Fruit fly (Drosophila melanogaster) whole organism, embryonic: ENCODE data around the gene CG42342.

ENCODE experiments used
- Bgb ChIP-seq: fragments of 200-800 bp; sonication (Bioruptor generic); IDR thresholded peaks from 2 replicates; pipeline ENCODE4 v1.3.6; 2022; ENCODE audit warnings: missing biosample characterization, missing genetic modification characterization; ENCODE audit not compliant: partially characterized antibody
- CG10366 ChIP-seq: fragments of 200-800 bp; sonication (Bioruptor generic); IDR thresholded peaks from 2 replicates; pipeline ENCODE4 v1.3.6; 2022; ENCODE audit warnings: missing biosample characterization, missing genetic modification characterization
- CG10654 ChIP-seq: fragments of 200-800 bp; sonication (Bioruptor generic); optimal IDR thresholded peaks from 2 replicates; lab custom pipeline; 2016; ENCODE audit warnings: missing biosample characterization, missing genetic modification characterization
- CG12391 ChIP-seq: fragments of 200-800 bp; sonication (Bioruptor generic); optimal IDR thresholded peaks from 3 replicates; lab custom pipeline; 2018; ENCODE audit warnings: missing biosample characterization, mild to moderate bottlenecking, missing genetic modification characterization, moderate library complexity
- CG12659 ChIP-seq: fragments of 200-800 bp; sonication (Bioruptor generic); optimal IDR thresholded peaks from 3 replicates; lab custom pipeline; 2017; ENCODE audit warnings: mild to moderate bottlenecking, missing biosample characterization, missing genetic modification reagents, missing genetic modification characterization
- CG13287 ChIP-seq: fragments of 200-800 bp; sonication (Bioruptor generic); IDR thresholded peaks from 2 replicates; pipeline ENCODE4 v1.3.6; 2022; ENCODE audit warnings: missing biosample characterization, missing genetic modification characterization; ENCODE audit not compliant: partially characterized antibody
- CG13296 ChIP-seq: fragments of 200-800 bp; sonication (Bioruptor generic); optimal IDR thresholded peaks from 3 replicates; lab custom pipeline; 2018; ENCODE audit warnings: missing biosample characterization, mild to moderate bottlenecking, missing genetic modification characterization
- CG14710 ChIP-seq: fragments of 200-800 bp; sonication (Bioruptor generic); optimal IDR thresholded peaks from 3 replicates; lab custom pipeline; 2019; ENCODE audit warnings: missing biosample characterization, mild to moderate bottlenecking, missing genetic modification characterization, moderate library complexity
- CG16863 ChIP-seq: fragments of 200-800 bp; sonication (Bioruptor generic); optimal IDR thresholded peaks from 3 replicates; lab custom pipeline; 2016; ENCODE audit warnings: missing biosample characterization, missing genetic modification characterization
- CG17361 ChIP-seq: fragments of 200-800 bp; sonication (Bioruptor generic); IDR thresholded peaks from 3 replicates; pipeline ENCODE4 v1.3.6; 2022; ENCODE audit warnings: missing biosample characterization, missing genetic modification characterization
- CG30020 ChIP-seq: fragments of 200-800 bp; optimal IDR thresholded peaks from 2 replicates; lab custom pipeline; 2019; ENCODE audit warnings: missing biosample characterization, mild to moderate bottlenecking, missing genetic modification characterization, moderate library complexity
- CG42726 ChIP-seq: fragments of 200-800 bp; sonication (Bioruptor generic); IDR thresholded peaks from 2 replicates; pipeline ENCODE4 v1.3.6; 2022; ENCODE audit warnings: missing biosample characterization, missing genetic modification characterization; ENCODE audit not compliant: partially characterized antibody
- CG4328 ChIP-seq: fragments of 200-800 bp; sonication (Bioruptor generic); optimal IDR thresholded peaks from 3 replicates; lab custom pipeline; 2017; ENCODE audit warnings: missing biosample characterization, missing genetic modification reagents, missing genetic modification characterization
- CG6791 ChIP-seq: fragments of 200-800 bp; sonication (Bioruptor generic); IDR thresholded peaks from 3 replicates; pipeline ENCODE4 v1.3.6; 2022; ENCODE audit warnings: missing biosample characterization, missing genetic modification characterization; ENCODE audit not compliant: partially characterized antibody
- CG7357 ChIP-seq: fragments of 200-800 bp; sonication (Bioruptor generic); IDR thresholded peaks from 3 replicates; pipeline ENCODE4 v1.3.6; 2022; ENCODE audit warnings: missing biosample characterization, missing genetic modification characterization
- CG7963 ChIP-seq: fragments of 200-800 bp; sonication (Bioruptor generic); IDR thresholded peaks from 3 replicates; pipeline ENCODE4 v1.3.6; 2022; ENCODE audit warnings: missing biosample characterization, missing genetic modification characterization; ENCODE audit not compliant: partially characterized antibody
- CG7987 ChIP-seq: fragments of 200-800 bp; sonication (Bioruptor generic); optimal IDR thresholded peaks from 2 replicates; lab custom pipeline; 2018; ENCODE audit warnings: missing biosample characterization, mild to moderate bottlenecking, missing genetic modification characterization, moderate library complexity
- CG8359 ChIP-seq: fragments of 200-800 bp; sonication (Bioruptor generic); optimal IDR thresholded peaks from 2 replicates; lab custom pipeline; 2017; ENCODE audit warnings: missing biosample characterization, mild to moderate bottlenecking, missing genetic modification characterization, borderline replicate concordance
- CG8924 ChIP-seq: fragments of 200-800 bp; optimal IDR thresholded peaks from 3 replicates; lab custom pipeline; 2019; ENCODE audit warnings: missing biosample characterization, mild to moderate bottlenecking, missing genetic modification characterization, moderate library complexity
- CG9727 ChIP-seq: fragments of 200-800 bp; sonication (Bioruptor generic); optimal IDR thresholded peaks from 3 replicates; lab custom pipeline; 2017; ENCODE audit warnings: missing biosample characterization, mild to moderate bottlenecking, missing genetic modification characterization
- CG9797 ChIP-seq: fragments of 200-800 bp; sonication (Bioruptor generic); optimal IDR thresholded peaks from 3 replicates; lab custom pipeline; 2018; ENCODE audit warnings: missing biosample characterization, mild to moderate bottlenecking, missing genetic modification characterization
- CTCF ChIP-seq: fragments of 200-800 bp; sonication (Bioruptor generic); optimal IDR thresholded peaks from 2 replicates; lab custom pipeline; 2017; ENCODE audit warnings: missing biosample characterization, mild to moderate bottlenecking, missing genetic modification characterization, moderate library complexity
- Dek ChIP-seq: fragments of 200-800 bp; sonication (Bioruptor generic); optimal IDR thresholded peaks from 3 replicates; lab custom pipeline; 2019; ENCODE audit warnings: missing biosample characterization, mild to moderate bottlenecking, missing genetic modification characterization, moderate library complexity
- Dip2 ChIP-seq: fragments of 200-800 bp; sonication (Bioruptor generic); IDR thresholded peaks from 2 replicates; pipeline ENCODE4 v1.3.6; 2022; ENCODE audit warnings: missing biosample characterization, missing genetic modification characterization
- Doc3 ChIP-seq: fragments of 200-800 bp; sonication (Bioruptor generic); IDR thresholded peaks from 3 replicates; pipeline ENCODE4 v1.3.6; 2022; ENCODE audit warnings: missing biosample characterization, missing genetic modification characterization; ENCODE audit not compliant: partially characterized antibody
- Dref ChIP-seq: fragments of 200-800 bp; sonication (Bioruptor generic); IDR thresholded peaks from 2 replicates; pipeline ENCODE4 v1.3.6; 2022; ENCODE audit warnings: missing biosample characterization, missing genetic modification characterization
- Ets97D ChIP-seq: fragments of 200-800 bp; sonication (Bioruptor generic); optimal IDR thresholded peaks from 3 replicates; lab custom pipeline; 2016; ENCODE audit warnings: missing biosample characterization, missing genetic modification characterization
- Hr3 ChIP-seq: fragments of 200-800 bp; sonication (Bioruptor generic); optimal IDR thresholded peaks from 3 replicates; lab custom pipeline; 2016; ENCODE audit warnings: missing biosample characterization, missing genetic modification characterization
- MESR4 ChIP-seq: fragments of 200-800 bp; sonication (Bioruptor generic); optimal IDR thresholded peaks from 2 replicates; lab custom pipeline; 2018; ENCODE audit warnings: missing biosample characterization, mild to moderate bottlenecking, missing genetic modification characterization, moderate library complexity
- Scr ChIP-seq: fragments of 200-800 bp; sonication (Bioruptor generic); IDR thresholded peaks from 2 replicates; pipeline ENCODE4 v1.3.6; 2022; ENCODE audit warnings: missing biosample characterization, missing genetic modification characterization; ENCODE audit not compliant: partially characterized antibody
- amos ChIP-seq: fragments of 200-800 bp; sonication (Bioruptor generic); IDR thresholded peaks from 2 replicates; pipeline ENCODE4 v1.3.6; 2022; ENCODE audit warnings: missing biosample characterization, missing genetic modification characterization; ENCODE audit not compliant: partially characterized antibody
- ap ChIP-seq: fragments of 200-800 bp; sonication (Bioruptor generic); IDR thresholded peaks from 2 replicates; pipeline ENCODE4 v1.3.6; 2022; ENCODE audit warnings: missing biosample characterization, missing genetic modification characterization
- crp ChIP-seq, 2 experiments: fragments of 200-800 bp; sonication (Bioruptor generic); optimal IDR thresholded peaks; 2 replicates in 1 of 2; 3 replicates in 1 of 2; lab custom pipeline; 2017; ENCODE audit warnings: missing biosample characterization in 2 of 2, missing genetic modification characterization in 2 of 2, mild to moderate bottlenecking in 1 of 2, moderate library complexity in 1 of 2
- danr ChIP-seq: fragments of 200-800 bp; sonication (Bioruptor generic); IDR thresholded peaks from 2 replicates; pipeline ENCODE4 v1.3.6; 2022; ENCODE audit warnings: missing biosample characterization, missing genetic modification characterization
- ewg ChIP-seq: fragments of 200-800 bp; sonication (Bioruptor generic); optimal IDR thresholded peaks from 3 replicates; lab custom pipeline; 2017; ENCODE audit warnings: mild to moderate bottlenecking, missing biosample characterization, missing genetic modification reagents, missing genetic modification characterization
- gce ChIP-seq: fragments of 200-800 bp; sonication (Bioruptor generic); IDR thresholded peaks from 3 replicates; pipeline ENCODE4 v1.3.6; 2022; ENCODE audit warnings: missing biosample characterization, missing genetic modification characterization
- hb ChIP-seq: fragments of 200-800 bp; sonication (Bioruptor generic); IDR thresholded peaks from 3 replicates; pipeline ENCODE4 v1.3.6; 2022; ENCODE audit warnings: missing biosample characterization, missing genetic modification characterization; ENCODE audit not compliant: partially characterized antibody
- lilli ChIP-seq: fragments of 200-800 bp; sonication (Bioruptor generic); optimal IDR thresholded peaks from 3 replicates; lab custom pipeline; 2016; ENCODE audit warnings: missing biosample characterization, missing genetic modification characterization
- mld ChIP-seq: fragments of 200-800 bp; sonication (Bioruptor generic); IDR thresholded peaks from 3 replicates; pipeline ENCODE4 v1.3.6; 2022; ENCODE audit warnings: missing biosample characterization, missing genetic modification characterization; ENCODE audit not compliant: partially characterized antibody
- oc ChIP-seq: fragments of 200-800 bp; sonication (Bioruptor generic); optimal IDR thresholded peaks from 2 replicates; lab custom pipeline; 2018; ENCODE audit warnings: missing biosample characterization, mild to moderate bottlenecking, missing genetic modification characterization, moderate library complexity
- pan ChIP-seq, 4 experiments: fragments of >200 bp in 3 of 4; fragments of 200-800 bp in 1 of 4; sonication (Bioruptor generic) in 1 of 4; optimal IDR thresholded peaks in 3 of 4; IDR thresholded peaks in 1 of 4; 2 replicates each; pipeline versions ENCODE4 v1.3.6 to Lab custom; 2017 to 2022; ENCODE audit warnings: missing biosample characterization in 2 of 4, missing genetic modification characterization in 2 of 4, mixed read lengths in 1 of 4
- pzg ChIP-seq: fragments of 200-800 bp; sonication (Bioruptor generic); optimal IDR thresholded peaks from 3 replicates; lab custom pipeline; 2018; ENCODE audit warnings: missing biosample characterization, mild to moderate bottlenecking, missing genetic modification characterization, moderate library complexity
- salm ChIP-seq: fragments of 200-800 bp; sonication (Bioruptor generic); optimal IDR thresholded peaks from 2 replicates; lab custom pipeline; 2018; ENCODE audit warnings: missing biosample characterization, mild to moderate bottlenecking, missing genetic modification characterization
- sens ChIP-seq: fragments of 200-800 bp; sonication (Bioruptor generic); peaks from one replicate; lab custom pipeline; 2016; ENCODE audit warnings: missing biosample characterization, missing genetic modification characterization
- sna ChIP-seq: fragments of 200-800 bp; sonication (Bioruptor generic); IDR thresholded peaks from 2 replicates; pipeline ENCODE4 v1.3.6; 2022; ENCODE audit warnings: missing biosample characterization, missing genetic modification characterization; ENCODE audit not compliant: partially characterized antibody
- ssp ChIP-seq: fragments of 200-800 bp; sonication (Bioruptor generic); IDR thresholded peaks from 2 replicates; pipeline ENCODE4 v1.3.6; 2022; ENCODE audit warnings: missing biosample characterization, missing genetic modification characterization
- ttk ChIP-seq: fragments of 200-800 bp; sonication (Bioruptor generic); IDR thresholded peaks from 2 replicates; pipeline ENCODE4 v2.1.2; 2022; ENCODE audit warnings: missing biosample characterization, missing genetic modification characterization
- vvl ChIP-seq: fragments of 200-800 bp; sonication (Bioruptor generic); IDR thresholded peaks from 2 replicates; pipeline ENCODE4 v1.3.6; 2022; ENCODE audit warnings: missing biosample characterization, missing genetic modification characterization
- zen ChIP-seq: fragments of 200-800 bp; sonication (Bioruptor generic); optimal IDR thresholded peaks from 3 replicates; lab custom pipeline; 2018; ENCODE audit warnings: missing biosample characterization, mild to moderate bottlenecking, missing genetic modification characterization, moderate library complexity

Gene CG42342

dm6 chr3R:16453597-16453996 is 49.0 kb upstream of the CG42342 start, which contains the start of gene Pak3 (continued):
- TF ChIP-seq CG9727 (GFP tag; lab: Kevin White, UChicago) = no peak
- peak; percentile 73 for TF ChIP-seq CG42726 (GFP tag; lab: Robert Waterston, UW)
- no peak for TF ChIP-seq ap (GFP tag; lab: Robert Waterston, UW)
- TF ChIP-seq CG4328 (GFP tag; lab: Kevin White, UChicago) = no peak
- peak; percentile 81 for TF ChIP-seq sens
- peak; percentile 10 for TF ChIP-seq salm
- TF ChIP-seq pzg (GFP tag; lab: Kevin White, UChicago) = peak; percentile 85
- TF ChIP-seq CG13287 (GFP tag; lab: Robert Waterston, UW) = peak; percentile 79
- TF ChIP-seq hb (GFP tag; lab: Robert Waterston, UW) = peak; percentile 17; the same call in 2 of the 3 replicates
- peak; percentile 68; the same call in 2 of the 3 replicates for TF ChIP-seq CG7963 (GFP tag; lab: Robert Waterston, UW)
- TF ChIP-seq zen (tag; lab: Kevin White, UChicago) = peak; percentile 52
- peak; percentile 57 for TF ChIP-seq CG12659 (GFP tag; lab: Kevin White, UChicago)
- peak; percentile 89 for TF ChIP-seq Dref
- TF ChIP-seq crp (GFP tag; optimal IDR thresholded peaks at IDR 0.05; lab: Kevin White, UChicago) = peak in 1 of 2 experiments; percentile 49
- peak; percentile 67; the same call in 2 of the 3 replicates for TF ChIP-seq CG7357
- TF ChIP-seq CG17361 (GFP tag; lab: Robert Waterston, UW) = no peak
- peak; percentile 15 for TF ChIP-seq CG7987 (GFP tag; lab: Kevin White, UChicago)
- peak; percentile 12 for TF ChIP-seq CG13296 (GFP tag; lab: Kevin White, UChicago)
- peak; percentile 37; the same call in 1 of the 3 replicates for TF ChIP-seq gce (GFP tag; lab: Robert Waterston, UW)
- peak; percentile 36 for TF ChIP-seq CG12391
- no peak for TF ChIP-seq CG10654 (GFP tag; lab: Kevin White, UChicago)
- no peak for TF ChIP-seq sna (GFP tag; lab: Robert Waterston, UW)
- TF ChIP-seq CG8359 = no peak
- no peak for TF ChIP-seq danr (GFP tag; lab: Robert Waterston, UW)
- no peak for TF ChIP-seq Hr3
- peak; percentile 84 for TF ChIP-seq Bgb (GFP tag; lab: Robert Waterston, UW)
- TF ChIP-seq amos = peak; percentile 86
- TF ChIP-seq CG9797 (GFP tag; lab: Kevin White, UChicago) = peak; percentile 86
- TF ChIP-seq CG30020 = peak; percentile 37
- TF ChIP-seq CG10366 (GFP tag; lab: Robert Waterston, UW) = no peak
- peak; percentile 74 for TF ChIP-seq MESR4 (GFP tag; lab: Kevin White, UChicago)
- TF ChIP-seq Scr (GFP tag; lab: Robert Waterston, UW) = peak; percentile 68
- no peak for TF ChIP-seq oc (tag; lab: Kevin White, UChicago)
- TF ChIP-seq vvl (GFP tag; lab: Robert Waterston, UW) = peak; percentile 33; the same call in 1 of the 2 replicates
- TF ChIP-seq CG8924 = peak; percentile 24
- peak; percentile 45; the same call in 1 of the 3 replicates for TF ChIP-seq mld (GFP tag; lab: Robert Waterston, UW)
- TF ChIP-seq Ets97D (GFP tag; lab: Kevin White, UChicago) = peak; percentile 38
- TF ChIP-seq Dip2 (GFP tag; lab: Robert Waterston, UW) = no peak
- TF ChIP-seq Doc3 (GFP tag; lab: Robert Waterston, UW) = peak; percentile 47; the same call in 1 of the 3 replicates
- TF ChIP-seq ssp (GFP tag; lab: Robert Waterston, UW) = peak; percentile 61
- peak; percentile 31 for TF ChIP-seq Dek (tag; lab: Kevin White, UChicago)
- TF ChIP-seq CG14710 (tag; lab: Kevin White, UChicago) = peak; percentile 90
- TF ChIP-seq pan (optimal IDR thresholded peaks at IDR 0.05; lab: Kevin White, UChicago) = no peak
- TF ChIP-seq pan (GFP tag; optimal IDR thresholded peaks at IDR 0.05 in 1 of 2, IDR thresholded peaks at IDR 0.05 in 1 of 2) = no peak
- TF ChIP-seq CG16863 (GFP tag; lab: Kevin White, UChicago) = no peak
- no peak for TF ChIP-seq lilli
- no peak for TF ChIP-seq ttk (GFP tag; lab: Robert Waterston, UW)
- peak; percentile 40 for TF ChIP-seq ewg (GFP tag; lab: Kevin White, UChicago)
- TF ChIP-seq CG6791 (GFP tag; lab: Robert Waterston, UW) = peak; percentile 77
- peak; percentile 14 for TF ChIP-seq CTCF (GFP tag; lab: Kevin White, UChicago)
